Worm (Caenorhabditis elegans): Measurements from ENCODE around the gene sup-1.

DNA sequence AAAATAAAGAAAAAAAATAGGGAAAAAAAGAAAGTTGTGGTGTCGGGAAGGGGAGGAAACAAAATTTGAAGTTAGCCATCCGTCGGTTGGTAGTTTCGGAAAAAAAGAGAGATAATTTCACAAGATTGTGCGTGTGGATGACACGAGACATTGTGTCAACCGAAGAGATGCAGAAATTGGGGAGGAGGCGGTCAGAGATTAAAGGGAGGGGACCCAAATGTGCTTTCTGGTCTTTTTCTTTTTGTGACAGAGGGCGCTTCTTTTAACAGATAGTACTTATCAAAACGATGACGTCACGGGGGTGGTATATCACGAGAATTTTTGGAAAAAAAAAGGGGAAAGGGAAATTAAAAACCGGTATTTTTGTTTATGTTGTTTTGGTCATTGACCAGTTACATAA, 1.1 kb upstream of the sup-1 start:
- TF ChIP-seq F13H6.1 (tag; optimal IDR thresholded peaks at IDR 0.05) = no peak
- TF ChIP-seq ceh-2 (tag; optimal IDR thresholded peaks at IDR 0.05) = no peak
- no peak for TF ChIP-seq C38D4.7 (GFP tag; optimal IDR thresholded peaks at IDR 0.05)
- TF ChIP-seq ztf-16 (tag; optimal IDR thresholded peaks at IDR 0.05) = no peak
- no peak for TF ChIP-seq ama-1 (optimal IDR thresholded peaks at IDR 0.05)
